Worm (Caenorhabditis elegans) whole organism, late embryonic: Measurements from ENCODE around the gene pph-6.

Experiments
- C38D4.7 ChIP-seq: fragments of 200-800 bp; sonication (Bioruptor generic); optimal IDR thresholded peaks from 2 replicates; lab custom pipeline; 2018; ENCODE audit warnings: mild to moderate bottlenecking, missing genetic modification characterization, moderate library complexity, missing compliant biosample characterization
- F13H6.1 ChIP-seq: sonication (generic microtip); optimal IDR thresholded peaks from 2 replicates; lab custom pipeline; 2016; ENCODE audit warnings: missing genetic modification characterization, missing compliant biosample characterization
- nhr-11 ChIP-seq: fragments of 150-350 bp; optimal IDR thresholded peaks from 2 replicates; lab custom pipeline; 2014; ENCODE audit warnings: missing biosample characterization, missing genetic modification characterization
- pros-1 ChIP-seq: fragments of 150-350 bp; optimal IDR thresholded peaks from 2 replicates; lab custom pipeline; 2014; ENCODE audit warnings: missing biosample characterization, missing genetic modification reagents, missing genetic modification characterization
- tbx-2 ChIP-seq: sonication (generic microtip); optimal IDR thresholded peaks from 2 replicates; lab custom pipeline; 2016; ENCODE audit warnings: missing genetic modification characterization, missing compliant biosample characterization

- TF ChIP-seq tbx-2 (tag; lab: Kevin White, UChicago): no peak
- no peak for TF ChIP-seq pros-1 (tag; lab: Kevin White, UChicago)
- no peak for TF ChIP-seq F13H6.1 (tag; lab: Kevin White, UChicago)
- TF ChIP-seq nhr-11 (tag; lab: Kevin White, UChicago): no peak
- no peak for TF ChIP-seq C38D4.7
These were observed 24.4 kb upstream of the pph-6 start for ce11 chrIII:3437139-3437538.
